Worm (Caenorhabditis elegans) whole organism, L4 larva: Measurements from ENCODE around the gene R09H3.3.

Experiments used
- F37D6.2 ChIP-seq: sonication (generic microtip); optimal IDR thresholded peaks from 2 replicates; lab custom pipeline; 2016; ENCODE audit warnings: mild to moderate bottlenecking, missing genetic modification characterization, missing compliant biosample characterization
- R02D3.7 ChIP-seq: fragments of 150-350 bp; sonication (generic microtip); optimal IDR thresholded peaks from 3 replicates; lab custom pipeline; 2014; ENCODE audit warnings: missing biosample characterization, missing genetic modification characterization
- T20F7.1 ChIP-seq: fragments of 200-800 bp; sonication (Bioruptor generic); optimal IDR thresholded peaks from 2 replicates; lab custom pipeline; 2018; ENCODE audit warnings: mild to moderate bottlenecking, missing genetic modification characterization, missing compliant biosample characterization
- T26A8.4 ChIP-seq: fragments of 200-800 bp; sonication (Bioruptor generic); IDR thresholded peaks from 2 replicates; pipeline ENCODE4 v1.3.6; 2022; ENCODE audit warnings: missing genetic modification characterization, missing compliant biosample characterization
- Y105C5A.15 ChIP-seq: fragments of 200-800 bp; sonication (Bioruptor generic); IDR thresholded peaks from 2 replicates; pipeline ENCODE4 v1.3.6; 2022; ENCODE audit warnings: missing genetic modification characterization, missing compliant biosample characterization
- Y5F2A.4 ChIP-seq: fragments of 200-800 bp; sonication (Bioruptor generic); optimal IDR thresholded peaks from 2 replicates; lab custom pipeline; 2018; ENCODE audit warnings: mild to moderate bottlenecking, missing genetic modification characterization, missing compliant biosample characterization
- Y75B8A.6 ChIP-seq: fragments of 200-800 bp; sonication (Bioruptor generic); IDR thresholded peaks from 2 replicates; pipeline ENCODE4 v1.3.6; 2022; ENCODE audit warnings: missing genetic modification reagents, missing genetic modification characterization, missing compliant biosample characterization
- ZK337.2 ChIP-seq: fragments of 200-800 bp; sonication (Bioruptor generic); IDR thresholded peaks from 2 replicates; pipeline ENCODE4 v1.3.6; 2022; ENCODE audit warnings: missing genetic modification reagents, missing genetic modification characterization, missing compliant biosample characterization
- ZK546.5 ChIP-seq, 2 experiments: sonication (generic microtip); optimal IDR thresholded peaks; 2 replicates each; lab custom pipeline; 2017; ENCODE audit warnings: missing biosample characterization in 2 of 2, missing genetic modification characterization in 2 of 2
- aha-1 ChIP-seq: fragments of 150-350 bp; peaks from one replicate; lab custom pipeline; 2014; ENCODE audit warnings: missing biosample characterization, missing genetic modification characterization
- attf-4 ChIP-seq: sonication (generic microtip); optimal IDR thresholded peaks from 3 replicates; lab custom pipeline; 2017; ENCODE audit warnings: missing biosample characterization, missing genetic modification characterization
- ceh-44 ChIP-seq: fragments of 200-800 bp; sonication (Bioruptor generic); IDR thresholded peaks from 2 replicates; pipeline ENCODE4 v1.3.6; 2022; ENCODE audit warnings: missing genetic modification reagents, missing genetic modification characterization, missing compliant biosample characterization
- daf-12 ChIP-seq: fragments of 150-350 bp; optimal IDR thresholded peaks from 2 replicates; lab custom pipeline; 2014; ENCODE audit warnings: missing biosample characterization, missing genetic modification reagents, missing genetic modification characterization
- dmd-6 ChIP-seq: fragments of 200-800 bp; sonication (Bioruptor generic); IDR thresholded peaks from 2 replicates; pipeline ENCODE4 v1.3.6; 2022; ENCODE audit warnings: missing genetic modification reagents, missing genetic modification characterization, missing compliant biosample characterization
- dmd-9 ChIP-seq: fragments of 200-800 bp; sonication (Bioruptor generic); IDR thresholded peaks from 2 replicates; pipeline ENCODE4 v1.3.6; 2022; ENCODE audit warnings: missing genetic modification reagents, missing genetic modification characterization, missing compliant biosample characterization
- duxl-1 ChIP-seq: sonication (generic microtip); optimal IDR thresholded peaks from 2 replicates; lab custom pipeline; 2016; ENCODE audit warnings: mild to moderate bottlenecking, missing genetic modification characterization, moderate library complexity, missing compliant biosample characterization; ENCODE audit not compliant: poor library complexity
- fos-1 ChIP-seq: fragments of 150-350 bp; optimal IDR thresholded peaks from 2 replicates; lab custom pipeline; 2014; ENCODE audit warnings: missing biosample characterization, missing genetic modification characterization
- gei-8 ChIP-seq: fragments of 200-800 bp; sonication (Bioruptor generic); optimal IDR thresholded peaks from 2 replicates; lab custom pipeline; 2018; ENCODE audit warnings: mild to moderate bottlenecking, missing genetic modification characterization, missing compliant biosample characterization
- hif-1 ChIP-seq, 2 experiments: sonication (generic microtip); optimal IDR thresholded peaks; 2 replicates each; lab custom pipeline; 2016 to 2017; ENCODE audit warnings: missing compliant biosample characterization in 2 of 2, missing genetic modification characterization in 2 of 2, missing genetic modification reagents in 2 of 2, missing genotype in 2 of 2, mild to moderate bottlenecking in 1 of 2
- hlh-30 ChIP-seq: sonication (generic microtip); optimal IDR thresholded peaks from 2 replicates; lab custom pipeline; 2017; ENCODE audit warnings: antibody characterized with exemption, mild to moderate bottlenecking, missing genetic modification characterization, missing compliant biosample characterization; ENCODE audit not compliant: insufficient read depth
- lin-13 ChIP-seq: fragments of 150-350 bp; optimal IDR thresholded peaks from 2 replicates; lab custom pipeline; 2014; ENCODE audit warnings: missing biosample characterization, missing genetic modification reagents, missing genetic modification characterization
- lin-38 ChIP-seq: fragments of 200-800 bp; sonication (Bioruptor generic); IDR thresholded peaks from 2 replicates; pipeline ENCODE4 v1.3.6; 2022; ENCODE audit warnings: missing genetic modification reagents, missing genetic modification characterization, missing compliant biosample characterization
- lsy-2 ChIP-seq, 2 experiments: fragments of 150-350 bp in 1 of 2; sonication (generic microtip) in 1 of 2; optimal IDR thresholded peaks; 2 replicates each; lab custom pipeline; 2014 to 2017; ENCODE audit warnings: missing biosample characterization in 2 of 2, missing genetic modification characterization in 2 of 2
- mep-1 ChIP-seq: fragments of 150-350 bp; sonication (generic microtip); optimal IDR thresholded peaks from 3 replicates; lab custom pipeline; 2014; ENCODE audit warnings: missing biosample characterization, missing genetic modification characterization
- mxl-3 ChIP-seq: fragments of 200-800 bp; sonication (Bioruptor generic); optimal IDR thresholded peaks from 2 replicates; lab custom pipeline; 2018; ENCODE audit warnings: mild to moderate bottlenecking, missing genetic modification characterization, missing compliant biosample characterization
- nhr-10 ChIP-seq: fragments of 150-350 bp; optimal IDR thresholded peaks from 2 replicates; lab custom pipeline; 2014; ENCODE audit warnings: missing biosample characterization, missing genetic modification characterization
- nhr-48 ChIP-seq: sonication (generic microtip); optimal IDR thresholded peaks from 2 replicates; lab custom pipeline; 2016; ENCODE audit warnings: mild to moderate bottlenecking, missing genetic modification characterization, missing compliant biosample characterization
- saeg-2 ChIP-seq: fragments of 200-800 bp; sonication (Bioruptor generic); IDR thresholded peaks from 2 replicates; pipeline ENCODE4 v1.3.6; 2022; ENCODE audit warnings: missing genetic modification reagents, missing genetic modification characterization, missing compliant biosample characterization
- sdz-12 ChIP-seq: fragments of 200-800 bp; sonication (Bioruptor generic); optimal IDR thresholded peaks from 2 replicates; lab custom pipeline; 2018; ENCODE audit warnings: mild to moderate bottlenecking, missing genetic modification characterization, missing compliant biosample characterization
- skn-1 ChIP-seq: fragments of 150-350 bp; optimal IDR thresholded peaks from 2 replicates; lab custom pipeline; 2014; ENCODE audit warnings: missing biosample characterization, missing genetic modification characterization
- tra-1 ChIP-seq: fragments of 200-800 bp; sonication (Bioruptor generic); IDR thresholded peaks from 2 replicates; pipeline ENCODE4 v1.3.6; 2022; ENCODE audit warnings: missing genetic modification reagents, missing genetic modification characterization, missing compliant biosample characterization
- unc-130 ChIP-seq: sonication (generic microtip); optimal IDR thresholded peaks from 2 replicates; lab custom pipeline; 2016; ENCODE audit warnings: missing genetic modification reagents, missing genetic modification characterization, missing compliant biosample characterization
- unc-62 ChIP-seq, 3 experiments: fragments of 150-350 bp in 1 of 3; sonication (generic microtip); optimal IDR thresholded peaks in 2 of 3; peaks in 1 of 3; 1 replicate in 1 of 3; 2 replicates in 2 of 3; lab custom pipeline; 2014 to 2017; ENCODE audit warnings: missing biosample characterization in 3 of 3, missing genetic modification characterization in 3 of 3, missing genetic modification reagents in 3 of 3, missing genotype in 1 of 3
- vab-7 ChIP-seq: fragments of 200-800 bp; sonication (Bioruptor generic); IDR thresholded peaks from 2 replicates; pipeline ENCODE4 v1.3.6; 2022; ENCODE audit warnings: missing genetic modification reagents, missing genetic modification characterization, missing compliant biosample characterization
- zag-1 ChIP-seq: fragments of 150-350 bp; optimal IDR thresholded peaks from 2 replicates; lab custom pipeline; 2014; ENCODE audit warnings: missing biosample characterization, missing genetic modification characterization
- zfp-3 ChIP-seq: fragments of 200-800 bp; sonication (Bioruptor generic); conservative IDR thresholded peaks from 2 replicates; pipeline ENCODE4 v1.3.6; 2022; ENCODE audit warnings: missing genetic modification reagents, missing genetic modification characterization, missing compliant biosample characterization

R09H3.3 gene

DNA sequence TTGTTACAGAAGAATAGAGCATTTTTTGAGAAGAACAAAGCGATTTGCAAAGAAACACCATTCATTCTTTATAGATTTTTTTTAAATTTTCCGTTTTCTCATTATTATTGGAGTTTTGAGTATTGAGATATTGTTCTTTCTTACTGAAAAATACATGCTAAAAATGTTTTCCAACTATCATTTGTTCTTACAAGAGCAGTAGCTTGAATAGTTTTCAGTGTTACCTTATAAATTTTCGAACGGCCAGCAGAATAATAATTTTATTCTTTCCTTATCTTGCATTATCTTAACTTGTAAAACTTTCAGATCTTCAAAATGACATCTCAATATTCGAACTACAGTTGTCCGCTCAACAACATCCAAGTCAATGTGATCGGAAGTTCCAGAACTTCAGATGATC lies 13.4 kb downstream of the R09H3.3 start, which contains the start of gene tbx-32:
Gene tbx-32, plus strand, starts transcription at position 301 of the 400 bp plus-strand sequence.
- TF ChIP-seq lsy-2 (tag; optimal IDR thresholded peaks at IDR 0.05; lab: Kevin White, UChicago), result no peak
- no peak for TF ChIP-seq ZK337.2 (GFP tag; lab: Robert Waterston, UW)
- TF ChIP-seq vab-7 (GFP tag; lab: Robert Waterston, UW), result no peak
- no peak for TF ChIP-seq fos-1 (tag; lab: Kevin White, UChicago)
- no peak for TF ChIP-seq hlh-30
- TF ChIP-seq dmd-9 (GFP tag; lab: Robert Waterston, UW), result no peak
- TF ChIP-seq ZK546.5 (tag; optimal IDR thresholded peaks at IDR 0.05; lab: Kevin White, UChicago), result no peak
- no peak for TF ChIP-seq F37D6.2 (tag; lab: Kevin White, UChicago)
- TF ChIP-seq daf-12, result no peak
- no peak for TF ChIP-seq mxl-3
- no peak for TF ChIP-seq gei-8 (GFP tag; lab: Kevin White, UChicago)
- no peak for TF ChIP-seq lin-13 (GFP tag; lab: Kevin White, UChicago)
- TF ChIP-seq T20F7.1 (GFP tag; lab: Kevin White, UChicago), result no peak
- no peak for TF ChIP-seq skn-1 (tag; lab: Kevin White, UChicago)
- no peak for TF ChIP-seq aha-1 (tag; lab: Kevin White, UChicago)
- TF ChIP-seq duxl-1, result no peak
- no peak for TF ChIP-seq nhr-10 (tag; lab: Kevin White, UChicago)

ce11 chrX:1654146-1654545 lies 14.5 kb downstream of the R09H3.3 start, which contains the start of gene ZK380.6:
Gene ZK380.6, plus strand, starts transcription at chrX:1654446.
- TF ChIP-seq Y5F2A.4 (GFP tag; lab: Kevin White, UChicago) (no peak), attf-4 (no peak), zfp-3 (GFP tag; lab: Robert Waterston, UW) (no peak), Y105C5A.15 (GFP tag; lab: Robert Waterston, UW) (no peak), saeg-2 (GFP tag; lab: Robert Waterston, UW) (no peak), duxl-1 (no peak), zag-1 (tag; lab: Kevin White, UChicago) (no peak), ceh-44 (GFP tag; lab: Robert Waterston, UW) (no peak), T26A8.4 (GFP tag; lab: Robert Waterston, UW) (no peak), mep-1 (tag; lab: Kevin White, UChicago) (no peak), tra-1 (GFP tag; lab: Robert Waterston, UW) (no peak), R02D3.7 (no peak), hif-1 (tag; optimal IDR thresholded peaks at IDR 0.05; lab: Kevin White, UChicago) (no peak), nhr-48 (tag; lab: Kevin White, UChicago) (no peak), Y75B8A.6 (GFP tag; lab: Robert Waterston, UW) (no peak), mxl-3 (no peak), dmd-6 (GFP tag; lab: Robert Waterston, UW) (no peak)

DNA sequence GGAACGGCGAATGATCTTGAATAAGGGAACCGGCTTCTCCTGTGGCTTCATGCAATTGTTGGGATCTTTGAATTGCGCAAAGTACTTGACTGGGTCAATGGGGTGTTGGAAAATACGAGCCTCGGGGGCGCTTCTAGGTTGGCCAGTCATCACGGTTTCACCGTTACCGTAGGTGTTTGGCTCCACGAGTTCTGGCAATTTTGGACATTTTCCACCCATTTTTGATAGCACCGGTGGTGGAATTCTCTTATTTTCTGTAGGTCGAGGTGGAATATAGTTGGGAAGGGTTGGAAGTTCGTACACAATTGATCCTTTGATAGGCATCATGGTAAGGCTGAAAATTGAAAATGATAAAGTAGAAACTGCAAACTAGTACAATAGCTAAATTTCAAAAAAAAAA lies 17.0 kb downstream of the R09H3.3 start, which contains the start of gene ZK380.4:
Gene ZK380.4, minus strand, starts transcription at position 327 of the 400 bp plus-strand sequence.
- no peak for TF ChIP-seq sdz-12 (GFP tag; lab: Kevin White, UChicago)
- TF ChIP-seq lin-38 (GFP tag; lab: Robert Waterston, UW), result no peak
- TF ChIP-seq unc-130 (GFP tag; lab: Kevin White, UChicago), result no peak
- TF ChIP-seq unc-62 (GFP tag; optimal IDR thresholded peaks at IDR 0.05 in 1 of 2; lab: Kevin White, UChicago), result peak in 1 of 2 experiments; percentile 92
- TF ChIP-seq unc-62 (tag; optimal IDR thresholded peaks at IDR 0.05; lab: Kevin White, UChicago), result no peak
